Worm (Caenorhabditis elegans): ENCODE results near the gene Y57G7A.11.
"Not testable (repeated sequence)": the region's sequence is repeated elsewhere in the genome, so short reads cannot be mapped to it uniquely, and the experiment has no call there.

Gene Y57G7A.11

DNA sequence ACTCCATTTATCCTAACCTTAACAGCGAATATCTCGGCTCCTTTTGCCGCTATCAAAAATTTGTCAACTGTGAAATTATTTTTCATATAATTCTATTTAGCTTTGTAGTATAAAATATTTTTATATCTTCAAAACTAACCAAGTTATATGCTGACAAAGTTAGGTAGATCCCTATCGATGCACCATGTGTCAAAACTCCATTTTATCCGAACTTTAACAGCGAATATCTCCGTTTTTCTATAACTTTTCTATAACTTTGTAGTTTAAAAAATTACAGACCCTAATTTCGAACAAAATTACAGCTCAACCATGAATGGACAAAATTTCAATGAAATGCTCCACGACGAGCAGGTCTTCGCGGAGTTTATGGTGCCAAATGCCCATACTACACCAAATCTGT, 19.1 kb upstream of the Y57G7A.11 start, which contains the start of gene Y57G7A.2:
Y57G7A.2 (plus strand) TSS at position 301 of the 400 bp plus-strand sequence.
- TF ChIP-seq repo-1 (tag; optimal IDR thresholded peaks at IDR 0.05), result no peak

- TF ChIP-seq tbx-9 (tag; optimal IDR thresholded peaks at IDR 0.05; ENCODE audit: borderline replicate concordance) (no peak), B0035.1 (tag; optimal IDR thresholded peaks at IDR 0.05) (no peak), atf-7 (tag; optimal IDR thresholded peaks at IDR 0.05) (no peak)
Observed at ce11 chrII:1293157-1293556, 16.5 kb upstream of the Y57G7A.11 start, which contains the start of gene srz-64. srz-64 (minus strand) TSS chrII:1293257.

- TF ChIP-seq attf-6 (GFP tag; IDR thresholded peaks at IDR 0.05) (no peak), lin-26 (GFP tag; IDR thresholded peaks at IDR 0.05) (no peak), rpc-1 (optimal IDR thresholded peaks at IDR 0.05) (no peak), rpc-1 (tag; optimal IDR thresholded peaks at IDR 0.05) (no peak), ztf-26 (tag; optimal IDR thresholded peaks at IDR 0.05) (no peak), pbrm-1 (GFP tag; IDR thresholded peaks at IDR 0.05) (no peak), nhr-90 (tag; optimal IDR thresholded peaks at IDR 0.05) (no peak), mel-28 (tag; optimal IDR thresholded peaks at IDR 0.05; ENCODE audit: borderline replicate concordance) (no peak), cebp-1 (GFP tag; IDR thresholded peaks at IDR 0.05) (no peak), cebp-1 (tag; optimal IDR thresholded peaks at IDR 0.05) (no peak), egl-44 (GFP tag; IDR thresholded peaks at IDR 0.05) (no peak)
Observed at ce11 chrII:1285514-1285913, 8.8 kb upstream of the Y57G7A.11 start, which contains the start of the genes Y57G7A.6 and Y57G7A.3. Y57G7A.6 (minus strand) TSS chrII:1285614. Y57G7A.3 (plus strand) TSS chrII:1285782.

- peak; percentile 54 for TF ChIP-seq mcd-1 (GFP tag; IDR thresholded peaks at IDR 0.05)
- TF ChIP-seq Y56A3A.18 (GFP tag; IDR thresholded peaks at IDR 0.05), result no peak
- TF ChIP-seq ets-4 (GFP tag; optimal IDR thresholded peaks at IDR 0.05), result no peak
- 0 out of 2 replicates have a peak, but pooled peaks have one; percentile 31 for TF ChIP-seq zfh-2 (GFP tag; conservative IDR thresholded peaks at IDR 0.05)
- no peak for TF ChIP-seq rpc-1 (optimal IDR thresholded peaks at IDR 0.05)
- peak; percentile 12 for TF ChIP-seq rpc-1 (tag; optimal IDR thresholded peaks at IDR 0.05)
- TF ChIP-seq snpc-1.1 (tag; optimal IDR thresholded peaks at IDR 0.05; ENCODE audit: insufficient read depth), result peak; percentile 77
- TF ChIP-seq B0035.1 (tag; optimal IDR thresholded peaks at IDR 0.05), result no peak
- peak; percentile 9 for TF ChIP-seq snpc-4 (GFP tag; optimal IDR thresholded peaks at IDR 0.05)
- TF ChIP-seq snpc-4 (tag; optimal IDR thresholded peaks at IDR 0.05), result no peak
- TF ChIP-seq tbx-9 (tag; optimal IDR thresholded peaks at IDR 0.05; ENCODE audit: borderline replicate concordance), result no peak
- no peak for TF ChIP-seq sdz-38 (tag; optimal IDR thresholded peaks at IDR 0.05)
Observed at ce11 chrII:1284985-1285384, 8.3 kb upstream of the Y57G7A.11 start.

DNA sequence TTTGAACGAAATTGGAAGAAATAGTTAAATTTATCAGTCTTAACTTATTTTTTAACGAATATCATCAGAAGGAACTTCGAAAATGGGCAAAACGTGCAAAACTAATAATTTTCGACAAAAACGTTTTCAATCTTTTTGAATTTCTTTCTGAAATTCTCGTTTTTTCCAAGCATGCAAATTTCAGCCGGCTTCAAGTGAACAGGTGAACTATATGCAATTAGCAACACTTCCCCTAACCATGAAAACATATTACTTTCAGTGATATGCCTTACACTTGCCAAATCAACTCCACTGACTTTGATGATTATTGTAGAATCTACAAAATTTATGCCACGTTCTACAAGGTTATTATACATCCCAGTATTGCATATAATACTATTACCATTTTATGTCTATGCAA, 1.7 kb upstream of the Y57G7A.11 start, which contains the start of gene srz-63:
srz-63 (plus strand) TSS at position 301 of the 400 bp plus-strand sequence.
- TF ChIP-seq attf-5 (GFP tag; optimal IDR thresholded peaks at IDR 0.05); ekl-4 (GFP tag; IDR thresholded peaks at IDR 0.05); ceh-58 (GFP tag; IDR thresholded peaks at IDR 0.05): not testable (repeated sequence)

- TF ChIP-seq hmg-1.2 (GFP tag; IDR thresholded peaks at IDR 0.05) (no peak), die-1 (tag; optimal IDR thresholded peaks at IDR 0.05) (no peak)
Observed at ce11 chrII:1275439-1275838, 1.2 kb downstream of the Y57G7A.11 start, which contains the start of gene Y57G7A.5. Y57G7A.5 (minus strand) TSS chrII:1275539.

ce11 chrII:1271814-1272213, 4.9 kb downstream of the Y57G7A.11 start, which contains the start of gene srw-66:
srw-66 (minus strand) TSS chrII:1271914.
- TF ChIP-seq dpff-1 (tag; optimal IDR thresholded peaks at IDR 0.05) (no peak), nfya-1 (tag; optimal IDR thresholded peaks at IDR 0.05; ENCODE audit: borderline replicate concordance, insufficient read depth) (no peak), attf-5 (GFP tag; optimal IDR thresholded peaks at IDR 0.05) (no peak), lin-54 (GFP tag; optimal IDR thresholded peaks at IDR 0.05) (no peak), tlf-1 (GFP tag; optimal IDR thresholded peaks at IDR 0.05) (no peak), pha-4 (tag; optimal IDR thresholded peaks at IDR 0.05) (no peak), madf-10 (tag; optimal IDR thresholded peaks at IDR 0.05) (no peak), aptf-2 (GFP tag; conservative IDR thresholded peaks at IDR 0.05) (no peak), D2030.7 (GFP tag; IDR thresholded peaks at IDR 0.05) (no peak), F49E8.2 (tag; optimal IDR thresholded peaks at IDR 0.05; ENCODE audit: insufficient read depth) (no peak)

Data from whole organism, young adult.